Worm (Caenorhabditis elegans) whole organism, L4 larva: ENCODE results near the gene acs-21.

ENCODE experiments used
- ZK546.5 ChIP-seq, 2 experiments: sonication (generic microtip); optimal IDR thresholded peaks; 2 replicates each; lab custom pipeline; 2017; ENCODE audit warnings: missing biosample characterization in 2 of 2, missing genetic modification characterization in 2 of 2
- dmd-6 ChIP-seq: fragments of 200-800 bp; sonication (Bioruptor generic); IDR thresholded peaks from 2 replicates; pipeline ENCODE4 v1.3.6; 2022; ENCODE audit warnings: missing genetic modification reagents, missing genetic modification characterization, missing compliant biosample characterization
- dmd-8 ChIP-seq: fragments of 200-800 bp; sonication (Bioruptor generic); IDR thresholded peaks from 2 replicates; pipeline ENCODE4 v1.3.6; 2022; ENCODE audit warnings: missing genetic modification characterization, missing compliant biosample characterization
- hif-1 ChIP-seq, 2 experiments: sonication (generic microtip); optimal IDR thresholded peaks; 2 replicates each; lab custom pipeline; 2016 to 2017; ENCODE audit warnings: missing compliant biosample characterization in 2 of 2, missing genetic modification characterization in 2 of 2, missing genetic modification reagents in 2 of 2, missing genotype in 2 of 2, mild to moderate bottlenecking in 1 of 2
- nhr-25 ChIP-seq: sonication (generic microtip); optimal IDR thresholded peaks from 2 replicates; lab custom pipeline; 2017; ENCODE audit warnings: missing genetic modification characterization, mild to moderate bottlenecking, missing compliant biosample characterization, antibody characterized with exemption, moderate library complexity, borderline replicate concordance; ENCODE audit not compliant: insufficient read depth
- nhr-77 ChIP-seq: fragments of 150-350 bp; optimal IDR thresholded peaks from 2 replicates; lab custom pipeline; 2014; ENCODE audit warnings: missing biosample characterization, missing genetic modification characterization
- skn-1 ChIP-seq: fragments of 150-350 bp; optimal IDR thresholded peaks from 2 replicates; lab custom pipeline; 2014; ENCODE audit warnings: missing biosample characterization, missing genetic modification characterization
- snpc-4 ChIP-seq: fragments of 150-350 bp; optimal IDR thresholded peaks from 2 replicates; lab custom pipeline; 2014; ENCODE audit warnings: missing biosample characterization, missing genetic modification characterization
- ztf-7 ChIP-seq: fragments of 150-350 bp; optimal IDR thresholded peaks from 2 replicates; lab custom pipeline; 2014; ENCODE audit warnings: missing biosample characterization, missing genetic modification characterization

ce11 chrV:3094351-3094750 lies 5.5 kb downstream of the acs-21 start, which contains the start of gene cyp-33C9:
- TF ChIP-seq skn-1 (tag; lab: Kevin White, UChicago) (no peak), dmd-6 (GFP tag; lab: Robert Waterston, UW) (no peak), ztf-7 (tag; lab: Kevin White, UChicago) (no peak), nhr-77 (no peak), ZK546.5 (tag; optimal IDR thresholded peaks at IDR 0.05; lab: Kevin White, UChicago) (no peak), snpc-4 (tag; lab: Kevin White, UChicago) (no peak), nhr-25 (tag; lab: Kevin White, UChicago) (no peak), hif-1 (tag; optimal IDR thresholded peaks at IDR 0.05; lab: Kevin White, UChicago) (no peak), dmd-8 (GFP tag; lab: Robert Waterston, UW) (no peak)
